Fruit fly (Drosophila melanogaster) whole organism: ENCODE measurements around the gene CG43658.

Source experiments
- CG8478 ChIP-seq: fragments of >200 bp; optimal IDR thresholded peaks from 2 replicates; lab custom pipeline; 2018; ENCODE audit warnings: inconsistent platforms
- Dll ChIP-seq: fragments of >200 bp; optimal IDR thresholded peaks from 2 replicates; lab custom pipeline; 2017
- psq ChIP-seq: fragments of >200 bp; optimal IDR thresholded peaks from 2 replicates; lab custom pipeline; 2017

dm6 chrX:17472930-17473668 is 87.9 kb downstream of the CG43658 start:
- TF ChIP-seq psq (no peak), CG8478 (lab: Kevin White, UChicago) (no peak), Dll (lab: Kevin White, UChicago) (no peak)
